Worm (Caenorhabditis elegans): ENCODE results near the gene srh-72.

- TF ChIP-seq nhr-76 (tag; optimal IDR thresholded peaks at IDR 0.05) (no peak), pax-3 (tag; optimal IDR thresholded peaks at IDR 0.05) (no peak), hlh-17 (GFP tag; optimal IDR thresholded peaks at IDR 0.05; ENCODE audit: borderline replicate concordance) (no peak), nhr-28 (tag; optimal IDR thresholded peaks at IDR 0.05) (no peak)
Observed at ce11 chrII:1683742-1684141, 43.3 kb upstream of the srh-72 start, which contains the start of gene fbxb-25.

Measured in whole organism, L1 larva.